Worm (Caenorhabditis elegans): ENCODE data around the gene ZK354.2.
A peak's percentile ranks its signal among the peaks of the same experiment; 100 is the strongest.
"Not testable (repeated sequence)": the region's sequence is repeated elsewhere in the genome, so short reads cannot be mapped to it uniquely, and the experiment has no call there.

Gene ZK354.2

ce11 chrIV:5344168-5344567, 31.0 kb downstream of the ZK354.2 start:
- TF ChIP-seq W03F9.2 (tag; optimal IDR thresholded peaks at IDR 0.05) (peak; percentile 10), him-1 (tag; optimal IDR thresholded peaks at IDR 0.05) (no peak)

ce11 chrIV:5350480-5351193, 37.4 kb downstream of the ZK354.2 start, which contains the start of gene gba-4:
gba-4 (minus strand) TSS chrIV:5350897.
- TF ChIP-seq him-1, W03F9.2, dao-5 (tag; optimal IDR thresholded peaks at IDR 0.05): not testable (repeated sequence)

ce11 chrIV:5353364-5353763, 40.2 kb downstream of the ZK354.2 start, which contains the start of gene Y4C6B.7:
Y4C6B.7 (minus strand) TSS chrIV:5353464.
- TF ChIP-seq dao-5 (tag; optimal IDR thresholded peaks at IDR 0.05) = no peak
- TF ChIP-seq him-1 (tag; optimal IDR thresholded peaks at IDR 0.05) = no peak
- TF ChIP-seq W03F9.2 (tag; optimal IDR thresholded peaks at IDR 0.05) = no peak

DNA sequence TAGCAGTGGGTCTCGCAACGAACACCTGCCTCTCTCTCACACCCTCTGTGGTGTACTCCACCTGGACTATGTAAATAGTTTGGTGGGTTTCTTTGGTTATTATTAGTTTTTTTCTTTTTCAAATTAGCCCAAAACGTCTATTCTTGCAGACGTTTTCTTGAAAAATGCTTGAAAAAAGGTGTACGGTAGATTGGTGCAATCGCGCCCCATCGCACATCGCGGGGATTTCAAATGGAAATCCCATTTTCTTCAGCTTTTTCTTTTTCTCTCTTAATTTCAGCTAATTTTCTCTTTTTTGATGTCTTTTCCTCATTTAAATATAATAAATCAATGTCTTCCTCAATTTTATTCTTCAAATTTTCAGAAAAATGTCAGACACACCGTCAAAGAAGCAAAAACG, 40.9 kb downstream of the ZK354.2 start, which contains the start of gene Y4C6B.1:
Gene Y4C6B.1, plus strand, starts transcription at position 365 of the 400 bp plus-strand sequence.
- no peak for TF ChIP-seq him-1 (tag; optimal IDR thresholded peaks at IDR 0.05)

DNA sequence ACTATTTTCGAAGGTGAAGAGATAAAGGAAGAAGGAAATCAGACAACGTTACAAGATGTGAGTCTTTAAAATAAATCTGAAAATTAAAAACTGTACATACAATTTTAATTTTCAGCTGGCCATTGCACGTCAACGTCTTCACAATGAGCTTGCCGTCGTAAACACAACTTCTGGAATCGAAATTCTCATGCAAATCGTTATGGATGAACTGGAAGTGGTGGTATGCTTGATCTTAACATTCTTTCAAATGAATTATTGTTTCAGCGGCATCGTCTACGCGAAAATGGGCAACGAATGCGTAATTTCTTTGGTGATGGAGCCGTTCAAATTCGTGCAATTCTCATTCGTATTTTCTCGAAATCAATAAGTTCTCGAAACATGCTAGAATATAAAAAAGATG, 41.4 kb downstream of the ZK354.2 start:
- TF ChIP-seq dao-5 (tag; optimal IDR thresholded peaks at IDR 0.05) (no peak), W03F9.2 (tag; optimal IDR thresholded peaks at IDR 0.05) (no peak), him-1 (tag; optimal IDR thresholded peaks at IDR 0.05) (no peak)

- TF ChIP-seq dao-5 (tag; optimal IDR thresholded peaks at IDR 0.05) (no peak), him-1 (tag; optimal IDR thresholded peaks at IDR 0.05) (no peak), W03F9.2 (tag; optimal IDR thresholded peaks at IDR 0.05) (no peak)
Measured at ce11 chrIV:5360533-5360932, 47.3 kb downstream of the ZK354.2 start, which contains the start of gene F41H10.5. F41H10.5 (plus strand) TSS chrIV:5360907.

- TF ChIP-seq him-1 (tag; optimal IDR thresholded peaks at IDR 0.05) = no peak
- TF ChIP-seq dao-5 (tag; optimal IDR thresholded peaks at IDR 0.05) = no peak
- TF ChIP-seq W03F9.2 (tag; optimal IDR thresholded peaks at IDR 0.05) = peak; percentile 94
Measured at ce11 chrIV:5364135-5364609, 51.0 kb downstream of the ZK354.2 start, which contains the start of the genes hda-6 and F41H10.4. hda-6 (minus strand) TSS chrIV:5364306. F41H10.4 (plus strand) TSS chrIV:5364559.
